Worm (Caenorhabditis elegans) whole organism, late embryonic: ENCODE data around the gene jmjd-1.1.

Experiments
- T23F11.4 ChIP-seq: fragments of 200-800 bp; sonication (Bioruptor generic); optimal IDR thresholded peaks from 2 replicates; lab custom pipeline; 2018; ENCODE audit warnings: mild to moderate bottlenecking, missing genetic modification characterization, missing compliant biosample characterization
- ama-1 ChIP-seq: fragments of 150-350 bp; optimal IDR thresholded peaks from 2 replicates; lab custom pipeline; 2014
- ceh-45 ChIP-seq: fragments of 200-800 bp; sonication (Bioruptor generic); IDR thresholded peaks from 2 replicates; pipeline ENCODE4 v1.3.6; 2022; ENCODE audit warnings: missing genetic modification reagents, missing genetic modification characterization, missing compliant biosample characterization
- dve-1 ChIP-seq: sonication (generic microtip); optimal IDR thresholded peaks from 2 replicates; lab custom pipeline; 2017; ENCODE audit warnings: antibody characterized with exemption, mild to moderate bottlenecking, missing genetic modification characterization, missing compliant biosample characterization
- elt-2 ChIP-seq: sonication (generic microtip); optimal IDR thresholded peaks from 2 replicates; lab custom pipeline; 2016; ENCODE audit warnings: missing genetic modification reagents, missing genetic modification characterization, missing compliant biosample characterization
- fkh-10 ChIP-seq: fragments of 150-350 bp; optimal IDR thresholded peaks from 2 replicates; lab custom pipeline; 2014; ENCODE audit warnings: missing biosample characterization, missing genetic modification reagents, missing genetic modification characterization
- fkh-6 ChIP-seq: sonication (generic microtip); optimal IDR thresholded peaks from 2 replicates; lab custom pipeline; 2016; ENCODE audit warnings: missing genetic modification characterization, missing compliant biosample characterization
- hlh-30 ChIP-seq: sonication (generic microtip); optimal IDR thresholded peaks from 2 replicates; lab custom pipeline; 2017; ENCODE audit warnings: antibody characterized with exemption, missing genetic modification characterization, missing compliant biosample characterization; ENCODE audit not compliant: insufficient read depth
- pha-2 ChIP-seq: sonication (generic microtip); optimal IDR thresholded peaks from 2 replicates; lab custom pipeline; 2017; ENCODE audit warnings: mild to moderate bottlenecking, missing genetic modification characterization, missing compliant biosample characterization
- tbx-7 ChIP-seq: sonication (generic microtip); optimal IDR thresholded peaks from 2 replicates; lab custom pipeline; 2016; ENCODE audit warnings: missing genotype, missing genetic modification characterization, missing compliant biosample characterization

- TF ChIP-seq hlh-30 (tag; lab: Kevin White, UChicago) (no peak), dve-1 (tag; lab: Kevin White, UChicago) (no peak), fkh-10 (no peak), ama-1 (no peak), elt-2 (tag; lab: Kevin White, UChicago) (no peak), fkh-6 (no peak), ceh-45 (GFP tag; lab: Robert Waterston, UW) (no peak), T23F11.4 (GFP tag; lab: Kevin White, UChicago) (no peak), pha-2 (tag; lab: Kevin White, UChicago) (no peak), tbx-7 (no peak)
These were observed 37.7 kb downstream of the jmjd-1.1 start for ce11 chrII:11844072-11844471.
